Fruit fly (Drosophila melanogaster): ENCODE data around the gene Vps13B.
A peak's percentile ranks its signal among the peaks of the same experiment; 100 is the strongest.

The Vps13B gene

dm6 chr3R:29990681-29991080 lies 54.9 kb downstream of the Vps13B start (continued):
- TF ChIP-seq CG17612 (GFP tag; IDR thresholded peaks at IDR 0.05) (no peak), CG8388 (GFP tag; optimal IDR thresholded peaks at IDR 0.05) (no peak), mirr (GFP tag; optimal IDR thresholded peaks at IDR 0.05) (peak; percentile 17), CG10366 (GFP tag; IDR thresholded peaks at IDR 0.05) (no peak), CG10543 (GFP tag; optimal IDR thresholded peaks at IDR 0.05) (peak; percentile 4), CG9727 (GFP tag; optimal IDR thresholded peaks at IDR 0.05) (no peak), gsb (GFP tag; IDR thresholded peaks at IDR 0.05) (no peak), Mes4 (GFP tag; optimal IDR thresholded peaks at IDR 0.05) (no peak), CG6813 (GFP tag; optimal IDR thresholded peaks at IDR 0.05) (peak; percentile 33), CG7839 (tag; optimal IDR thresholded peaks at IDR 0.05) (no peak), CG34376 (GFP tag; optimal IDR thresholded peaks at IDR 0.05) (peak; percentile 17), lola (GFP tag; optimal IDR thresholded peaks at IDR 0.05) (no peak), bsh (GFP tag; optimal IDR thresholded peaks at IDR 0.05) (no peak), Chrac-16 (GFP tag; optimal IDR thresholded peaks at IDR 0.05) (no peak), lmd (GFP tag; IDR thresholded peaks at IDR 0.05) (no peak), CG11504 (tag; optimal IDR thresholded peaks at IDR 0.05) (no peak), chm (GFP tag; IDR thresholded peaks at IDR 0.05) (no peak), ewg (GFP tag; optimal IDR thresholded peaks at IDR 0.05) (no peak), CG13296 (GFP tag; optimal IDR thresholded peaks at IDR 0.05) (peak; percentile 8), CG2202 (tag; optimal IDR thresholded peaks at IDR 0.05) (no peak), psq (GFP tag; optimal IDR thresholded peaks at IDR 0.05) (no peak), Nf-YC (tag; optimal IDR thresholded peaks at IDR 0.05) (no peak), CG31388 (GFP tag; optimal IDR thresholded peaks at IDR 0.05) (no peak), dmrt11E (tag; optimal IDR thresholded peaks at IDR 0.05) (no peak), CG31441 (GFP tag; IDR thresholded peaks at IDR 0.05) (no peak), Deaf1 (tag; optimal IDR thresholded peaks at IDR 0.05) (no peak), lov (optimal IDR thresholded peaks at IDR 0.05) (no peak), lov (GFP tag; IDR thresholded peaks at IDR 0.05) (no peak), CG9797 (GFP tag; optimal IDR thresholded peaks at IDR 0.05) (no peak), caup (GFP tag; optimal IDR thresholded peaks at IDR 0.05; ENCODE audit: severe bottlenecking) (peak; percentile 38), gsb-n (tag; optimal IDR thresholded peaks at IDR 0.05) (no peak), CG3407 (GFP tag; optimal IDR thresholded peaks at IDR 0.05) (no peak), CG4730 (GFP tag; IDR thresholded peaks at IDR 0.05) (no peak), CG7271 (tag; optimal IDR thresholded peaks at IDR 0.05) (no peak), pfk (GFP tag; optimal IDR thresholded peaks at IDR 0.05) (no peak), sima (GFP tag; optimal IDR thresholded peaks at IDR 0.05) (no peak), h (optimal IDR thresholded peaks at IDR 0.05) (no peak)

dm6 chr3R:29993134-29993533 lies 57.4 kb downstream of the Vps13B start, which contains the start of gene Acph-1:
Gene Acph-1 (minus strand): TSS chr3R:29993411.
- TF ChIP-seq Mrtf (GFP tag; IDR thresholded peaks at IDR 0.05) (no peak), unc-4 (GFP tag; IDR thresholded peaks at IDR 0.05; ENCODE audit: partially characterized antibody) (peak; percentile 22; the same call in 1 of the 2 replicates), HLH4C (GFP tag; IDR thresholded peaks at IDR 0.05; ENCODE audit: partially characterized antibody) (peak; percentile 45; the same call in 1 of the 3 replicates), CG16813 (GFP tag; IDR thresholded peaks at IDR 0.05; ENCODE audit: partially characterized antibody) (0 out of 3 replicates have a peak, but pooled peaks have one; percentile 24), Camta (GFP tag; optimal IDR thresholded peaks at IDR 0.05) (no peak), Lpt (GFP tag; optimal IDR thresholded peaks at IDR 0.05) (no peak), CG3726 (GFP tag; IDR thresholded peaks at IDR 0.05) (no peak), Dll (GFP tag; IDR thresholded peaks at IDR 0.05; ENCODE audit: partially characterized antibody) (0 out of 4 replicates have a peak, but pooled peaks have one; percentile 32), stc (GFP tag; IDR thresholded peaks at IDR 0.05) (no peak), CG14014 (GFP tag; IDR thresholded peaks at IDR 0.05) (no peak), crp (GFP tag; optimal IDR thresholded peaks at IDR 0.05) (peak in 1 of 2 experiments; percentile 21), MBD-R2 (GFP tag; IDR thresholded peaks at IDR 0.05) (peak; percentile 41), CG13894 (tag; optimal IDR thresholded peaks at IDR 0.05) (peak; percentile 55), YL-1 (GFP tag; optimal IDR thresholded peaks at IDR 0.05) (peak; percentile 18), CG34224 (GFP tag; IDR thresholded peaks at IDR 0.05; ENCODE audit: partially characterized antibody) (0 out of 3 replicates have a peak, but pooled peaks have one; percentile 40), Fer1 (GFP tag; optimal IDR thresholded peaks at IDR 0.05) (peak; percentile 24)

Data from whole organism, embryonic.